Fruit fly (Drosophila melanogaster) whole organism, embryonic: ENCODE measurements around the gene klar.

Experiments
- Atf-2 ChIP-seq: fragments of 200-800 bp; sonication (Bioruptor generic); optimal IDR thresholded peaks from 2 replicates; lab custom pipeline; 2016; ENCODE audit warnings: missing biosample characterization, missing genetic modification characterization
- Atf6 ChIP-seq: fragments of 200-800 bp; sonication (Bioruptor generic); IDR thresholded peaks from 2 replicates; pipeline ENCODE4 v1.3.6; 2022; ENCODE audit warnings: missing biosample characterization, missing genetic modification characterization
- B-H1 ChIP-seq: fragments of 200-800 bp; sonication (Bioruptor generic); IDR thresholded peaks from 3 replicates; pipeline ENCODE4 v1.3.6; 2022; ENCODE audit warnings: missing biosample characterization, missing genetic modification characterization
- BEAF-32 ChIP-seq: fragments of 200-800 bp; sonication (Bioruptor generic); optimal IDR thresholded peaks from 3 replicates; lab custom pipeline; 2017; ENCODE audit warnings: missing biosample characterization, missing genetic modification characterization, mild to moderate bottlenecking, moderate library complexity, missing genetic modification reagents
- Bdp1 ChIP-seq: fragments of 200-800 bp; sonication (Bioruptor generic); optimal IDR thresholded peaks from 3 replicates; lab custom pipeline; 2016; ENCODE audit warnings: missing biosample characterization, missing genetic modification characterization
- CG10321 ChIP-seq: fragments of 200-800 bp; sonication (Bioruptor generic); IDR thresholded peaks from 2 replicates; pipeline ENCODE4 v1.3.6; 2022; ENCODE audit warnings: missing biosample characterization, missing genetic modification characterization
- CG14441 ChIP-seq: fragments of 200-800 bp; sonication (Bioruptor generic); IDR thresholded peaks from 2 replicates; pipeline ENCODE4 v1.3.6; 2022; ENCODE audit warnings: missing biosample characterization, missing genetic modification characterization
- CG14860 ChIP-seq: fragments of 200-800 bp; sonication (Bioruptor generic); IDR thresholded peaks from 3 replicates; pipeline ENCODE4 v1.3.6; 2022; ENCODE audit warnings: missing biosample characterization, missing genetic modification characterization; ENCODE audit not compliant: partially characterized antibody
- CG14965 ChIP-seq: fragments of 200-800 bp; sonication (Bioruptor generic); optimal IDR thresholded peaks from 2 replicates; lab custom pipeline; 2016; ENCODE audit warnings: missing biosample characterization, missing genetic modification characterization, borderline replicate concordance
- CG15011 ChIP-seq: fragments of 200-800 bp; sonication (Bioruptor generic); optimal IDR thresholded peaks from 3 replicates; lab custom pipeline; 2018; ENCODE audit warnings: missing biosample characterization, mild to moderate bottlenecking, missing genetic modification characterization
- CG15269 ChIP-seq: fragments of 200-800 bp; sonication (Bioruptor generic); optimal IDR thresholded peaks from 2 replicates; lab custom pipeline; 2018; ENCODE audit warnings: missing biosample characterization, mild to moderate bottlenecking, missing genetic modification characterization, moderate library complexity
- CG17802 ChIP-seq: fragments of 200-800 bp; sonication (Bioruptor generic); optimal IDR thresholded peaks from 2 replicates; lab custom pipeline; 2018; ENCODE audit warnings: missing biosample characterization, mild to moderate bottlenecking, missing genetic modification characterization, moderate library complexity
- CG17829 ChIP-seq: fragments of 200-800 bp; optimal IDR thresholded peaks from 2 replicates; lab custom pipeline; 2019; ENCODE audit warnings: missing biosample characterization, mild to moderate bottlenecking, missing genetic modification characterization, moderate library complexity
- CG18011 ChIP-seq: fragments of 200-800 bp; sonication (Bioruptor generic); optimal IDR thresholded peaks from 2 replicates; lab custom pipeline; 2017; ENCODE audit warnings: missing biosample characterization, missing genetic modification characterization, mild to moderate bottlenecking, moderate library complexity, missing genotype
- CG18619 ChIP-seq: fragments of 200-800 bp; sonication (Bioruptor generic); optimal IDR thresholded peaks from 3 replicates; lab custom pipeline; 2017; ENCODE audit warnings: missing biosample characterization, mild to moderate bottlenecking, missing genetic modification characterization
- CG31388 ChIP-seq: fragments of 200-800 bp; sonication (Bioruptor generic); optimal IDR thresholded peaks from 2 replicates; lab custom pipeline; 2016; ENCODE audit warnings: missing biosample characterization, missing genetic modification characterization
- CG4617 ChIP-seq: fragments of 200-800 bp; sonication (Bioruptor generic); optimal IDR thresholded peaks from 3 replicates; lab custom pipeline; 2016; ENCODE audit warnings: missing biosample characterization, missing genetic modification characterization, borderline replicate concordance
- CG4707 ChIP-seq: fragments of 200-800 bp; sonication (Bioruptor generic); optimal IDR thresholded peaks from 2 replicates; lab custom pipeline; 2018; ENCODE audit warnings: missing biosample characterization, mild to moderate bottlenecking, missing genetic modification characterization, moderate library complexity
- CG5180 ChIP-seq: fragments of 200-800 bp; sonication (Bioruptor generic); optimal IDR thresholded peaks from 3 replicates; lab custom pipeline; 2017; ENCODE audit warnings: missing biosample characterization, missing genetic modification characterization, mild to moderate bottlenecking, moderate library complexity, missing genetic modification reagents
- CG6765 ChIP-seq: fragments of 200-800 bp; sonication (Bioruptor generic); optimal IDR thresholded peaks from 3 replicates; lab custom pipeline; 2017; ENCODE audit warnings: missing biosample characterization, mild to moderate bottlenecking, missing genetic modification characterization
- D19A ChIP-seq: fragments of 200-800 bp; optimal IDR thresholded peaks from 3 replicates; lab custom pipeline; 2019; ENCODE audit warnings: missing biosample characterization, mild to moderate bottlenecking, missing genetic modification characterization, moderate library complexity
- Dek ChIP-seq: fragments of 200-800 bp; sonication (Bioruptor generic); optimal IDR thresholded peaks from 3 replicates; lab custom pipeline; 2019; ENCODE audit warnings: missing biosample characterization, mild to moderate bottlenecking, missing genetic modification characterization, moderate library complexity
- Dip2 ChIP-seq: fragments of 200-800 bp; sonication (Bioruptor generic); IDR thresholded peaks from 2 replicates; pipeline ENCODE4 v1.3.6; 2022; ENCODE audit warnings: missing biosample characterization, missing genetic modification characterization
- Doc3 ChIP-seq: fragments of 200-800 bp; sonication (Bioruptor generic); IDR thresholded peaks from 3 replicates; pipeline ENCODE4 v1.3.6; 2022; ENCODE audit warnings: missing biosample characterization, missing genetic modification characterization; ENCODE audit not compliant: partially characterized antibody
- E2f2 ChIP-seq: fragments of 200-800 bp; sonication (Bioruptor generic); IDR thresholded peaks from 2 replicates; pipeline ENCODE4 v1.3.6; 2022; ENCODE audit warnings: missing biosample characterization, missing genetic modification characterization
- Fer3 ChIP-seq: fragments of 200-800 bp; sonication (Bioruptor generic); optimal IDR thresholded peaks from 2 replicates; lab custom pipeline; 2018; ENCODE audit warnings: missing biosample characterization, mild to moderate bottlenecking, missing genetic modification characterization, moderate library complexity
- HLH54F ChIP-seq: fragments of 200-800 bp; sonication (Bioruptor generic); optimal IDR thresholded peaks from 3 replicates; lab custom pipeline; 2016; ENCODE audit warnings: missing biosample characterization, missing genetic modification characterization
- Lim3 ChIP-seq: fragments of 200-800 bp; sonication (Bioruptor generic); IDR thresholded peaks from 2 replicates; pipeline ENCODE4 v1.3.6; 2022; ENCODE audit warnings: missing biosample characterization, missing genetic modification characterization
- Meics ChIP-seq: fragments of 200-800 bp; sonication (Bioruptor generic); optimal IDR thresholded peaks from 2 replicates; lab custom pipeline; 2017; ENCODE audit warnings: missing biosample characterization, mild to moderate bottlenecking, missing genetic modification characterization
- Sox102F ChIP-seq: fragments of 200-800 bp; sonication (Bioruptor generic); optimal IDR thresholded peaks from 2 replicates; lab custom pipeline; 2018; ENCODE audit warnings: missing biosample characterization, mild to moderate bottlenecking, missing genetic modification characterization, moderate library complexity
- Ssrp ChIP-seq: fragments of 200-800 bp; sonication (Bioruptor generic); optimal IDR thresholded peaks from 2 replicates; lab custom pipeline; 2018; ENCODE audit warnings: missing biosample characterization, mild to moderate bottlenecking, missing genetic modification characterization, moderate library complexity
- bigmax ChIP-seq: fragments of 200-800 bp; sonication (Bioruptor generic); optimal IDR thresholded peaks from 2 replicates; lab custom pipeline; 2018; ENCODE audit warnings: missing biosample characterization, mild to moderate bottlenecking, missing genetic modification characterization
- cas ChIP-seq: fragments of 200-800 bp; sonication (Bioruptor generic); IDR thresholded peaks from 2 replicates; pipeline ENCODE4 v1.3.6; 2022; ENCODE audit warnings: missing biosample characterization, missing genetic modification characterization
- crp ChIP-seq, 2 experiments: fragments of 200-800 bp; sonication (Bioruptor generic); optimal IDR thresholded peaks; 2 replicates in 1 of 2; 3 replicates in 1 of 2; lab custom pipeline; 2017; ENCODE audit warnings: missing biosample characterization in 2 of 2, missing genetic modification characterization in 2 of 2, mild to moderate bottlenecking in 1 of 2, moderate library complexity in 1 of 2
- dm ChIP-seq: fragments of 200-800 bp; sonication (Bioruptor generic); optimal IDR thresholded peaks from 3 replicates; lab custom pipeline; 2016; ENCODE audit warnings: missing biosample characterization, missing genetic modification characterization
- gcm2 ChIP-seq: fragments of 200-800 bp; sonication (Bioruptor generic); optimal IDR thresholded peaks from 2 replicates; lab custom pipeline; 2016; ENCODE audit warnings: missing biosample characterization, missing genetic modification characterization
- gem ChIP-seq: fragments of 200-800 bp; sonication (Bioruptor generic); optimal IDR thresholded peaks from 2 replicates; lab custom pipeline; 2019; ENCODE audit warnings: missing biosample characterization, mild to moderate bottlenecking, missing genetic modification characterization, moderate library complexity
- grn ChIP-seq: fragments of 200-800 bp; sonication (Bioruptor generic); optimal IDR thresholded peaks from 3 replicates; lab custom pipeline; 2017; ENCODE audit warnings: missing biosample characterization, missing genetic modification characterization
- hth ChIP-seq: fragments of >200 bp; optimal IDR thresholded peaks from 2 replicates; lab custom pipeline; 2017; ENCODE audit warnings: inconsistent platforms
- ken ChIP-seq: fragments of 200-800 bp; sonication (Bioruptor generic); IDR thresholded peaks from 3 replicates; pipeline ENCODE4 v1.3.6; 2022; ENCODE audit warnings: missing biosample characterization, missing genetic modification characterization
- org-1 ChIP-seq: fragments of 200-800 bp; sonication (Bioruptor generic); optimal IDR thresholded peaks from 2 replicates; lab custom pipeline; 2017; ENCODE audit warnings: missing biosample characterization, missing genetic modification characterization
- pnt ChIP-seq: fragments of 200-800 bp; sonication (Bioruptor generic); optimal IDR thresholded peaks from 3 replicates; lab custom pipeline; 2016; ENCODE audit warnings: missing biosample characterization, missing genetic modification characterization
- pum ChIP-seq: fragments of 200-800 bp; sonication (Bioruptor generic); optimal IDR thresholded peaks from 2 replicates; lab custom pipeline; 2016; ENCODE audit warnings: missing biosample characterization, missing genetic modification characterization
- sim ChIP-seq: fragments of 200-800 bp; sonication (Bioruptor generic); IDR thresholded peaks from 2 replicates; pipeline ENCODE4 v1.3.6; 2022; ENCODE audit warnings: missing biosample characterization, missing genetic modification characterization
- sqz ChIP-seq: fragments of 200-800 bp; sonication (Bioruptor generic); optimal IDR thresholded peaks from 3 replicates; lab custom pipeline; 2018; ENCODE audit warnings: missing biosample characterization, mild to moderate bottlenecking, missing genetic modification characterization
- usp ChIP-seq: fragments of >200 bp; optimal IDR thresholded peaks from 2 replicates; lab custom pipeline; 2017; ENCODE audit warnings: missing biosample characterization, missing genetic modification characterization
- vnd ChIP-seq: fragments of 200-800 bp; sonication (Bioruptor generic); IDR thresholded peaks from 3 replicates; pipeline ENCODE4 v1.3.6; 2022; ENCODE audit warnings: missing biosample characterization, missing genetic modification characterization; ENCODE audit not compliant: partially characterized antibody
- zfh1 ChIP-seq: fragments of 200-800 bp; sonication (Bioruptor generic); IDR thresholded peaks from 3 replicates; pipeline ENCODE4 v1.3.6; 2022; ENCODE audit warnings: missing biosample characterization, missing genetic modification characterization

Gene klar

DNA sequence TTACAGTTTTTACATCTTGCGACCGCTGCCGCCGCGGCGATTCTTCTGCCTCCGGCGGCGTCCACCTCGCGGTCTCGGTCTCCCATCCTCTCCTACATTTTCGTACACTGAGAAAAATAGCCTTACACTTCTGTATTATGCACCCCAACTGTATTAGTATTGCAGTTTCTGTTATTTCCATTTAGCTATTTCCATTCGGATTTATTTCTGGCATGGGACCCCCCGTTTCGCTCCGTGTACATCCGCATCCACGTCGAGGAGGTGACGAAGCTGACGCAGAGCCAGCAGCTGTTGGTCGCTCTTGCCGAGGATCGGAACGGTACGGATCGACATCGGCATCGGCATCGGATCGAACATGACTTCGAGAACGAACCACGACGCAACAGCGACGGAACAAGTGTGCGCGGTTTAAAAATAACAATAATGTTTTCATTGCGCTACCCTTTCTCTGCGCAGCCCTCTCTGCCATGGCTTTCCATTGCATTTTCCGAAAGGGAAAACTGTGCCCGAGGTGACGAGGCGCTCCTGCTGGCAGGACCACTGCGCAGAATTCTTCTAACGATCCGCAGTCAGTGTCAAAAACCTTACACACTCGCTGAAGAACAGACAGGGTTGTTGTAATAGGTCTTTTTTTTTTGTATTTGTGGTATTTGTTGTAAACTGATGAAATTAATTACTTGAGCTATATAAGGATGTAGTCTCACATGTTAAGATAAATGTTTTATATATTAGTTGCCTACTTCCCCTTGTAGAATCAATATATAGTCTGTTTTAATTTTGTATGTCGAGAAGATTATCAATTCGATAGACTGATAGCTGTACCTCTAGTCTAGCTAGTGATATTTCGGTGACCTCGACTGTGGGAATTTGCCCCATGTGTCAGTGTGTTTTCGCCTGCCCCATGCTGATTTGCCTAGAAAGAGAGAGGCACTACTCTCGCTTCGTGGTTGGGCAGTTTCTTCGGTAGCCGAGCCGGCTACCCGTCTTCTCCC lies 49.2 kb upstream of the klar start (continued):
- TF ChIP-seq B-H1 (GFP tag; lab: Robert Waterston, UW), result peak; percentile 81
- TF ChIP-seq CG10321, result peak; percentile 34; the same call in 1 of the 2 replicates
- TF ChIP-seq gem (tag; lab: Kevin White, UChicago), result peak; percentile 91
- TF ChIP-seq Meics (GFP tag; lab: Kevin White, UChicago), result peak; percentile 88
- TF ChIP-seq CG4707 (GFP tag; lab: Kevin White, UChicago), result peak; percentile 72
- TF ChIP-seq dm (GFP tag; lab: Kevin White, UChicago), result peak; percentile 84
- TF ChIP-seq Ssrp (tag; lab: Kevin White, UChicago), result peak; percentile 84
- TF ChIP-seq usp (GFP tag; lab: Kevin White, UChicago), result no peak
- TF ChIP-seq Fer3, result peak; percentile 86
- peak; percentile 86 for TF ChIP-seq Sox102F (GFP tag; lab: Kevin White, UChicago)
- TF ChIP-seq sqz (GFP tag; lab: Kevin White, UChicago), result no peak
- peak; percentile 41 for TF ChIP-seq CG18011 (GFP tag; lab: Kevin White, UChicago)
- TF ChIP-seq CG14860 (GFP tag; lab: Robert Waterston, UW), result no peak
- TF ChIP-seq CG17802 (tag; lab: Kevin White, UChicago), result peak; percentile 66
- TF ChIP-seq D19A (tag; lab: Kevin White, UChicago), result peak; percentile 77
- TF ChIP-seq HLH54F (GFP tag; lab: Kevin White, UChicago), result peak; percentile 91
- TF ChIP-seq Doc3, result no peak
- peak; percentile 93 for TF ChIP-seq CG17829 (tag; lab: Kevin White, UChicago)
- peak; percentile 87 for TF ChIP-seq Atf-2
- TF ChIP-seq Dip2 (GFP tag; lab: Robert Waterston, UW), result no peak
- peak; percentile 92 for TF ChIP-seq pnt (GFP tag; lab: Kevin White, UChicago)
- TF ChIP-seq CG14965, result peak; percentile 48
- peak; percentile 63 for TF ChIP-seq CG6765 (GFP tag; lab: Kevin White, UChicago)
- TF ChIP-seq CG31388 (GFP tag; lab: Kevin White, UChicago), result peak; percentile 8
- TF ChIP-seq vnd (GFP tag; lab: Robert Waterston, UW), result no peak
- TF ChIP-seq crp (GFP tag; optimal IDR thresholded peaks at IDR 0.05; lab: Kevin White, UChicago), result peak in 1 of 2 experiments; percentile 59
- TF ChIP-seq sim (GFP tag; lab: Robert Waterston, UW), result peak; percentile 83
- peak; percentile 89 for TF ChIP-seq CG18619 (GFP tag; lab: Kevin White, UChicago)
- TF ChIP-seq Bdp1, result peak; percentile 72
- peak; percentile 76 for TF ChIP-seq CG15011 (GFP tag; lab: Kevin White, UChicago)
- peak; percentile 68 for TF ChIP-seq E2f2 (GFP tag; lab: Robert Waterston, UW)
- peak; percentile 91 for TF ChIP-seq Atf6 (GFP tag; lab: Robert Waterston, UW)
- peak; percentile 93 for TF ChIP-seq ken (GFP tag; lab: Robert Waterston, UW)
- peak; percentile 23; the same call in 1 of the 2 replicates for TF ChIP-seq Lim3 (GFP tag; lab: Robert Waterston, UW)
- peak; percentile 86 for TF ChIP-seq org-1
- peak; percentile 63 for TF ChIP-seq gcm2 (GFP tag; lab: Kevin White, UChicago)
- TF ChIP-seq Dek (tag; lab: Kevin White, UChicago), result peak; percentile 88
- TF ChIP-seq hth (lab: Kevin White, UChicago), result no peak
- TF ChIP-seq cas, result peak; percentile 81; the same call in 1 of the 2 replicates
- TF ChIP-seq grn, result no peak
- TF ChIP-seq bigmax (GFP tag; lab: Kevin White, UChicago), result no peak
- TF ChIP-seq CG14441, result peak; percentile 91
- TF ChIP-seq CG15269 (tag; lab: Kevin White, UChicago), result peak; percentile 88
- peak; percentile 91 for TF ChIP-seq pum (GFP tag; lab: Kevin White, UChicago)
- TF ChIP-seq BEAF-32 (GFP tag; lab: Kevin White, UChicago), result no peak
- peak; percentile 95 for TF ChIP-seq CG5180 (GFP tag; lab: Kevin White, UChicago)
- TF ChIP-seq zfh1 (GFP tag; lab: Robert Waterston, UW), result peak; percentile 96
- peak; percentile 62 for TF ChIP-seq CG4617 (GFP tag; lab: Kevin White, UChicago)
